Fruit fly (Drosophila melanogaster) whole organism, embryonic: ENCODE measurements around the gene Ada2a.

Source experiments
- ATbp ChIP-seq: fragments of 200-800 bp; sonication (Bioruptor generic); optimal IDR thresholded peaks from 2 replicates; lab custom pipeline; 2017; ENCODE audit warnings: missing biosample characterization, mild to moderate bottlenecking, missing genetic modification characterization, missing genetic modification reagents
- CG1792 ChIP-seq: fragments of 200-800 bp; sonication (Bioruptor generic); optimal IDR thresholded peaks from 2 replicates; lab custom pipeline; 2016; ENCODE audit warnings: missing biosample characterization, missing genetic modification characterization
- CG18599 ChIP-seq: fragments of 200-800 bp; sonication (Bioruptor generic); optimal IDR thresholded peaks from 3 replicates; lab custom pipeline; 2017; ENCODE audit warnings: missing biosample characterization, missing genetic modification characterization, mild to moderate bottlenecking, moderate library complexity, missing genetic modification reagents
- CG2202 ChIP-seq: fragments of 200-800 bp; sonication (Bioruptor generic); optimal IDR thresholded peaks from 2 replicates; lab custom pipeline; 2018; ENCODE audit warnings: missing biosample characterization, mild to moderate bottlenecking, missing genetic modification characterization
- CG3065 ChIP-seq: fragments of 200-800 bp; sonication (Bioruptor generic); optimal IDR thresholded peaks from 2 replicates; lab custom pipeline; 2016; ENCODE audit warnings: missing biosample characterization, missing genetic modification characterization
- CG31441 ChIP-seq: fragments of 200-800 bp; sonication (Bioruptor generic); IDR thresholded peaks from 2 replicates; pipeline ENCODE4 v1.3.6; 2022; ENCODE audit warnings: missing biosample characterization, missing genetic modification characterization
- CG32532 ChIP-seq: fragments of 200-800 bp; sonication (Bioruptor generic); IDR thresholded peaks from 2 replicates; pipeline ENCODE4 v1.3.6; 2022; ENCODE audit warnings: missing biosample characterization, missing genetic modification characterization
- CG33557 ChIP-seq: fragments of 200-800 bp; sonication (Bioruptor generic); optimal IDR thresholded peaks from 2 replicates; lab custom pipeline; 2019; ENCODE audit warnings: missing biosample characterization, mild to moderate bottlenecking, missing genetic modification characterization, moderate library complexity
- CG3847 ChIP-seq: fragments of 200-800 bp; sonication (Bioruptor generic); IDR thresholded peaks from 2 replicates; pipeline ENCODE4 v1.3.6; 2022; ENCODE audit warnings: missing biosample characterization, missing genetic modification characterization
- CG3995 ChIP-seq: fragments of 200-800 bp; sonication (Bioruptor generic); optimal IDR thresholded peaks from 3 replicates; lab custom pipeline; 2016; ENCODE audit warnings: missing biosample characterization, missing genetic modification characterization
- CG43689 ChIP-seq: fragments of 200-800 bp; sonication (Bioruptor generic); IDR thresholded peaks from 2 replicates; pipeline ENCODE4 v1.3.6; 2022; ENCODE audit warnings: missing biosample characterization, missing genetic modification characterization
- CG6813 ChIP-seq: fragments of 200-800 bp; sonication (Bioruptor generic); optimal IDR thresholded peaks from 2 replicates; lab custom pipeline; 2017; ENCODE audit warnings: missing biosample characterization, missing genetic modification characterization, mild to moderate bottlenecking, moderate library complexity, missing genetic modification reagents
- CG7963 ChIP-seq: fragments of 200-800 bp; sonication (Bioruptor generic); IDR thresholded peaks from 3 replicates; pipeline ENCODE4 v1.3.6; 2022; ENCODE audit warnings: missing biosample characterization, missing genetic modification characterization; ENCODE audit not compliant: partially characterized antibody
- CG8388 ChIP-seq: fragments of 200-800 bp; sonication (Bioruptor generic); optimal IDR thresholded peaks from 2 replicates; lab custom pipeline; 2019; ENCODE audit warnings: missing biosample characterization, mild to moderate bottlenecking, missing genetic modification characterization, moderate library complexity
- CG8924 ChIP-seq: fragments of 200-800 bp; optimal IDR thresholded peaks from 3 replicates; lab custom pipeline; 2019; ENCODE audit warnings: missing biosample characterization, mild to moderate bottlenecking, missing genetic modification characterization, moderate library complexity
- CG9797 ChIP-seq: fragments of 200-800 bp; sonication (Bioruptor generic); optimal IDR thresholded peaks from 3 replicates; lab custom pipeline; 2018; ENCODE audit warnings: missing biosample characterization, mild to moderate bottlenecking, missing genetic modification characterization
- Doc2 ChIP-seq: fragments of 200-800 bp; sonication (Bioruptor generic); IDR thresholded peaks from 2 replicates; pipeline ENCODE4 v1.3.6; 2022; ENCODE audit warnings: missing biosample characterization, missing genetic modification characterization
- Doc3 ChIP-seq: fragments of 200-800 bp; sonication (Bioruptor generic); IDR thresholded peaks from 3 replicates; pipeline ENCODE4 v1.3.6; 2022; ENCODE audit warnings: missing biosample characterization, missing genetic modification characterization; ENCODE audit not compliant: partially characterized antibody
- HLH54F ChIP-seq: fragments of 200-800 bp; sonication (Bioruptor generic); optimal IDR thresholded peaks from 3 replicates; lab custom pipeline; 2016; ENCODE audit warnings: missing biosample characterization, missing genetic modification characterization
- Lhr ChIP-seq: fragments of 200-800 bp; sonication (Bioruptor generic); optimal IDR thresholded peaks from 3 replicates; lab custom pipeline; 2017; ENCODE audit warnings: mild to moderate bottlenecking, missing biosample characterization, missing genetic modification reagents, missing genetic modification characterization
- MESR4 ChIP-seq: fragments of 200-800 bp; sonication (Bioruptor generic); optimal IDR thresholded peaks from 2 replicates; lab custom pipeline; 2018; ENCODE audit warnings: missing biosample characterization, mild to moderate bottlenecking, missing genetic modification characterization, moderate library complexity
- MTF-1 ChIP-seq: fragments of 200-800 bp; sonication (Bioruptor generic); optimal IDR thresholded peaks from 2 replicates; lab custom pipeline; 2018; ENCODE audit warnings: missing biosample characterization, mild to moderate bottlenecking, missing genetic modification characterization, borderline replicate concordance
- NC2α ChIP-seq: fragments of 200-800 bp; sonication (Bioruptor generic); optimal IDR thresholded peaks from 2 replicates; lab custom pipeline; 2016; ENCODE audit warnings: missing biosample characterization, missing genetic modification characterization
- Oaz ChIP-seq: fragments of 200-800 bp; sonication (Bioruptor generic); IDR thresholded peaks from 2 replicates; pipeline ENCODE4 v1.3.6; 2022; ENCODE audit warnings: missing biosample characterization, missing genetic modification characterization
- Ravus ChIP-seq: fragments of 200-800 bp; sonication (Bioruptor generic); IDR thresholded peaks from 2 replicates; pipeline ENCODE4 v1.3.6; 2022; ENCODE audit warnings: missing biosample characterization, missing genetic modification characterization
- Rfx ChIP-seq: fragments of 200-800 bp; sonication (Bioruptor generic); IDR thresholded peaks from 2 replicates; pipeline ENCODE4 v1.3.6; 2022; ENCODE audit warnings: missing biosample characterization, missing genetic modification characterization
- Side ChIP-seq: fragments of 200-800 bp; sonication (Bioruptor generic); optimal IDR thresholded peaks from 2 replicates; lab custom pipeline; 2016; ENCODE audit warnings: missing biosample characterization, missing genetic modification characterization
- Taf1 ChIP-seq: fragments of 200-800 bp; sonication (Bioruptor generic); IDR thresholded peaks from 2 replicates; pipeline ENCODE4 v1.3.6; 2022; ENCODE audit warnings: missing biosample characterization, missing genetic modification characterization
- Tbp ChIP-seq: fragments of >200 bp; optimal IDR thresholded peaks from 2 replicates; lab custom pipeline; 2018; ENCODE audit warnings: missing biosample characterization, missing genetic modification characterization
- ac ChIP-seq: fragments of 200-800 bp; sonication (Bioruptor generic); optimal IDR thresholded peaks from 3 replicates; lab custom pipeline; 2017; ENCODE audit warnings: missing biosample characterization, mild to moderate bottlenecking, missing genetic modification characterization
- aop ChIP-seq: fragments of 200-800 bp; sonication (Bioruptor generic); IDR thresholded peaks from 2 replicates; pipeline ENCODE4 v1.3.6; 2022; ENCODE audit warnings: missing biosample characterization, missing genetic modification characterization
- ato ChIP-seq: fragments of 200-800 bp; sonication (Bioruptor generic); IDR thresholded peaks from 2 replicates; pipeline ENCODE4 v1.3.6; 2022; ENCODE audit warnings: missing biosample characterization, missing genetic modification characterization; ENCODE audit not compliant: partially characterized antibody
- bbx ChIP-seq: fragments of 200-800 bp; sonication (Bioruptor generic); IDR thresholded peaks from 2 replicates; pipeline ENCODE4 v1.3.6; 2022; ENCODE audit warnings: missing biosample characterization, missing genetic modification characterization; ENCODE audit not compliant: partially characterized antibody
- chm ChIP-seq: fragments of 200-800 bp; sonication (Bioruptor generic); IDR thresholded peaks from 2 replicates; pipeline ENCODE4 v1.3.6; 2022; ENCODE audit warnings: missing biosample characterization, missing genetic modification characterization
- crp ChIP-seq, 2 experiments: fragments of 200-800 bp; sonication (Bioruptor generic); optimal IDR thresholded peaks; 2 replicates in 1 of 2; 3 replicates in 1 of 2; lab custom pipeline; 2017; ENCODE audit warnings: missing biosample characterization in 2 of 2, missing genetic modification characterization in 2 of 2, mild to moderate bottlenecking in 1 of 2, moderate library complexity in 1 of 2
- dan ChIP-seq: fragments of 200-800 bp; sonication (Bioruptor generic); IDR thresholded peaks from 2 replicates; pipeline ENCODE4 v1.3.6; 2022; ENCODE audit warnings: missing biosample characterization, missing genetic modification characterization
- dmrt99B ChIP-seq: fragments of 200-800 bp; sonication (Bioruptor generic); optimal IDR thresholded peaks from 2 replicates; lab custom pipeline; 2018; ENCODE audit warnings: missing biosample characterization, mild to moderate bottlenecking, missing genetic modification characterization, moderate library complexity
- en ChIP-seq: fragments of 200-800 bp; sonication (Bioruptor generic); optimal IDR thresholded peaks from 2 replicates; lab custom pipeline; 2016; ENCODE audit warnings: missing biosample characterization, missing genetic modification characterization
- exex ChIP-seq: fragments of 200-800 bp; sonication (Bioruptor generic); optimal IDR thresholded peaks from 4 replicates; lab custom pipeline; 2018; ENCODE audit warnings: missing biosample characterization, mild to moderate bottlenecking, missing genetic modification characterization, moderate library complexity
- gsb ChIP-seq: fragments of 200-800 bp; sonication (Bioruptor generic); IDR thresholded peaks from 2 replicates; pipeline ENCODE4 v1.3.6; 2022; ENCODE audit warnings: missing biosample characterization, missing genetic modification characterization
- kah ChIP-seq: fragments of 200-800 bp; sonication (Bioruptor generic); optimal IDR thresholded peaks from 2 replicates; lab custom pipeline; 2018; ENCODE audit warnings: missing biosample characterization, mild to moderate bottlenecking, missing genetic modification characterization
- nom ChIP-seq: fragments of 200-800 bp; sonication (Bioruptor generic); optimal IDR thresholded peaks from 2 replicates; lab custom pipeline; 2017; ENCODE audit warnings: missing biosample characterization, missing genetic modification characterization, mild to moderate bottlenecking, moderate library complexity, missing genetic modification reagents
- phol ChIP-seq: fragments of 200-800 bp; sonication (Bioruptor generic); optimal IDR thresholded peaks from 3 replicates; lab custom pipeline; 2018; ENCODE audit warnings: missing biosample characterization, mild to moderate bottlenecking, missing genetic modification characterization, moderate library complexity
- pum ChIP-seq: fragments of 200-800 bp; sonication (Bioruptor generic); optimal IDR thresholded peaks from 2 replicates; lab custom pipeline; 2016; ENCODE audit warnings: missing biosample characterization, missing genetic modification characterization
- run ChIP-seq: fragments of 200-800 bp; sonication (Bioruptor generic); optimal IDR thresholded peaks from 3 replicates; lab custom pipeline; 2018; ENCODE audit warnings: missing biosample characterization, mild to moderate bottlenecking, missing genetic modification characterization
- so ChIP-seq: fragments of 200-800 bp; sonication (Bioruptor generic); IDR thresholded peaks from 3 replicates; pipeline ENCODE4 v1.3.6; 2022; ENCODE audit warnings: missing biosample characterization, missing genetic modification characterization
- unc-4 ChIP-seq: fragments of 200-800 bp; sonication (Bioruptor generic); IDR thresholded peaks from 2 replicates; pipeline ENCODE4 v1.3.6; 2022; ENCODE audit warnings: missing biosample characterization, missing genetic modification characterization; ENCODE audit not compliant: partially characterized antibody
- vvl ChIP-seq: fragments of 200-800 bp; sonication (Bioruptor generic); IDR thresholded peaks from 2 replicates; pipeline ENCODE4 v1.3.6; 2022; ENCODE audit warnings: missing biosample characterization, missing genetic modification characterization
- wek ChIP-seq: fragments of 200-800 bp; sonication (Bioruptor generic); optimal IDR thresholded peaks from 3 replicates; lab custom pipeline; 2018; ENCODE audit warnings: missing biosample characterization, mild to moderate bottlenecking, missing genetic modification characterization, moderate library complexity
- z ChIP-seq: fragments of 200-800 bp; sonication (Bioruptor generic); IDR thresholded peaks from 3 replicates; pipeline ENCODE4 v1.3.6; 2022; ENCODE audit warnings: missing biosample characterization, missing genetic modification characterization

Ada2a gene

DNA sequence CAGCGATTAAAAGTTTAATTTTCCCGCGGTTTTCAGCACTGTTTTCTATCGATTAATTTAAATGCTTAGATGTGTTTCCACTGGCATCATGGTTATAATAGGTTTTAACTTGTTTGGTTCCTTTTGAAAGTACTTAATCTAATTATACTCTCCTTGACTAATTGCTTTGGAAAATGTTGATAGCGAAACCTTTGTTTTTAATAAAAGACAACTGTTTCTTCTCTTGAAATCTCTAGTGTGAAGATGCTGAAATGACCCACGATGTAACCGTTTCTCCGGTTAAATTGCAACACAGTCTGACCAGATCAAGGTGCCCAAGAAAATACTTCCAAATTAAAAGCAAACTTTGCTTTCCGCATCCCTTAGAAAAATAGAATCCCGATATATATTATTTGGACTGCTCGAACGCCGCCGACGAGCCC, 43.6 kb upstream of the Ada2a start, which contains the start of gene Dlc90F (continued):
- TF ChIP-seq CG43689 (GFP tag; lab: Robert Waterston, UW) = no peak
- TF ChIP-seq bbx (GFP tag; lab: Robert Waterston, UW) = peak; percentile 9; the same call in 1 of the 2 replicates
- TF ChIP-seq CG33557 = peak; percentile 47
- TF ChIP-seq Rfx (GFP tag; lab: Robert Waterston, UW) = peak; percentile 86
- peak; percentile 95 for TF ChIP-seq Lhr (GFP tag; lab: Kevin White, UChicago)
- no peak for TF ChIP-seq ato (GFP tag; lab: Robert Waterston, UW)
- TF ChIP-seq phol (tag; lab: Kevin White, UChicago) = peak; percentile 85
- peak; percentile 81 for TF ChIP-seq HLH54F (GFP tag; lab: Kevin White, UChicago)
- TF ChIP-seq CG2202 (tag; lab: Kevin White, UChicago) = peak; percentile 18
- peak; percentile 28; the same call in 1 of the 2 replicates for TF ChIP-seq Ravus (GFP tag; lab: Robert Waterston, UW)
- TF ChIP-seq Doc3 (GFP tag; lab: Robert Waterston, UW) = peak; percentile 49; the same call in 1 of the 3 replicates
- peak; percentile 53; the same call in 1 of the 2 replicates for TF ChIP-seq Taf1 (GFP tag; lab: Robert Waterston, UW)
- TF ChIP-seq vvl (GFP tag; lab: Robert Waterston, UW) = peak; percentile 81
- peak; percentile 51 for TF ChIP-seq CG1792 (GFP tag; lab: Kevin White, UChicago)
- no peak for TF ChIP-seq nom (GFP tag; lab: Kevin White, UChicago)
- peak; percentile 1 for TF ChIP-seq CG3065 (GFP tag; lab: Kevin White, UChicago)
- peak; percentile 77 for TF ChIP-seq pum (GFP tag; lab: Kevin White, UChicago)
- peak; percentile 45 for TF ChIP-seq NC2α
- TF ChIP-seq dmrt99B (tag; lab: Kevin White, UChicago) = peak; percentile 71
- TF ChIP-seq CG8388 = peak; percentile 72
- no peak for TF ChIP-seq kah (GFP tag; lab: Kevin White, UChicago)
- 0 out of 2 replicates have a peak, but pooled peaks have one; percentile 29 for TF ChIP-seq chm (GFP tag; lab: Robert Waterston, UW)
- no peak for TF ChIP-seq CG7963 (GFP tag; lab: Robert Waterston, UW)
- peak; percentile 65 for TF ChIP-seq CG3995 (GFP tag; lab: Kevin White, UChicago)
- TF ChIP-seq CG31441 = peak; percentile 75
- no peak for TF ChIP-seq run (tag; lab: Kevin White, UChicago)
- peak; percentile 67 for TF ChIP-seq CG8924
- no peak for TF ChIP-seq gsb (GFP tag; lab: Robert Waterston, UW)
- TF ChIP-seq exex (tag; lab: Kevin White, UChicago) = peak; percentile 33
- TF ChIP-seq ATbp (GFP tag; lab: Kevin White, UChicago) = peak; percentile 49
- no peak for TF ChIP-seq ac (GFP tag; lab: Kevin White, UChicago)
- peak; percentile 32; the same call in 1 of the 2 replicates for TF ChIP-seq Doc2 (GFP tag; lab: Robert Waterston, UW)
- TF ChIP-seq z (GFP tag; lab: Robert Waterston, UW) = no peak
- 0 out of 2 replicates have a peak, but pooled peaks have one; percentile 27 for TF ChIP-seq aop (GFP tag; lab: Robert Waterston, UW)
- peak; percentile 62 for TF ChIP-seq Oaz (GFP tag; lab: Robert Waterston, UW)
- TF ChIP-seq MESR4 = no peak
- peak; percentile 90 for TF ChIP-seq CG9797 (GFP tag; lab: Kevin White, UChicago)
- peak; percentile 85 for TF ChIP-seq Side
- TF ChIP-seq so = no peak
- peak; percentile 44 for TF ChIP-seq CG18599
- no peak for TF ChIP-seq MTF-1 (GFP tag; lab: Kevin White, UChicago)
- TF ChIP-seq CG6813 (GFP tag; lab: Kevin White, UChicago) = no peak
- peak; percentile 86 for TF ChIP-seq CG3847 (GFP tag; lab: Robert Waterston, UW)
- TF ChIP-seq en (GFP tag; lab: Kevin White, UChicago) = peak; percentile 21
- peak; percentile 67 for TF ChIP-seq Tbp (GFP tag; lab: Kevin White, UChicago)
- peak; percentile 84 for TF ChIP-seq CG32532
- TF ChIP-seq unc-4 (GFP tag; lab: Robert Waterston, UW) = peak; percentile 67
- TF ChIP-seq dan = no peak; the same call in 1 of the 2 replicates
- TF ChIP-seq wek (GFP tag; lab: Kevin White, UChicago) = no peak
- peak in 1 of 2 experiments; percentile 44 for TF ChIP-seq crp (GFP tag; optimal IDR thresholded peaks at IDR 0.05; lab: Kevin White, UChicago)
